Fruit fly (Drosophila melanogaster): ENCODE measurements around the gene CG6321.

- no peak for TF ChIP-seq Ets98B (GFP tag; IDR thresholded peaks at IDR 0.05)
- TF ChIP-seq CG13204 (GFP tag; optimal IDR thresholded peaks at IDR 0.05) = no peak
- TF ChIP-seq CG14655 (GFP tag; optimal IDR thresholded peaks at IDR 0.05) = no peak
- no peak for TF ChIP-seq Pif1A (GFP tag; optimal IDR thresholded peaks at IDR 0.05)
- TF ChIP-seq EcR (GFP tag; optimal IDR thresholded peaks at IDR 0.05) = no peak
- no peak for TF ChIP-seq CG15710 (tag; optimal IDR thresholded peaks at IDR 0.05)
- TF ChIP-seq CG32121 (GFP tag; IDR thresholded peaks at IDR 0.05) = no peak
Measured at dm6 chr3L:11043650-11044049, 17.4 kb downstream of the CG6321 start.
